Fruit fly (Drosophila melanogaster) whole organism, embryonic: ENCODE data around the gene Spn28B.

Experiments used
- CG10321 ChIP-seq: fragments of 200-800 bp; sonication (Bioruptor generic); IDR thresholded peaks from 2 replicates; pipeline ENCODE4 v1.3.6; 2022; ENCODE audit warnings: missing biosample characterization, missing genetic modification characterization
- CG11085 ChIP-seq: fragments of 200-800 bp; sonication (Bioruptor generic); IDR thresholded peaks from 2 replicates; pipeline ENCODE4 v1.3.6; 2022; ENCODE audit warnings: missing biosample characterization, missing genetic modification characterization
- CG1602 ChIP-seq: fragments of 200-800 bp; sonication (Bioruptor generic); optimal IDR thresholded peaks from 3 replicates; lab custom pipeline; 2016; ENCODE audit warnings: missing biosample characterization, missing genetic modification characterization
- CG3163 ChIP-seq: fragments of 200-800 bp; sonication (Bioruptor generic); optimal IDR thresholded peaks from 3 replicates; lab custom pipeline; 2016; ENCODE audit warnings: missing biosample characterization, missing genetic modification characterization
- CG34376 ChIP-seq: fragments of 200-800 bp; sonication (Bioruptor generic); optimal IDR thresholded peaks from 2 replicates; lab custom pipeline; 2018; ENCODE audit warnings: missing biosample characterization, mild to moderate bottlenecking, missing genetic modification characterization
- CG7839 ChIP-seq: fragments of 200-800 bp; sonication (Bioruptor generic); optimal IDR thresholded peaks from 3 replicates; lab custom pipeline; 2018; ENCODE audit warnings: missing biosample characterization, mild to moderate bottlenecking, missing genetic modification characterization, moderate library complexity
- CG9727 ChIP-seq: fragments of 200-800 bp; sonication (Bioruptor generic); optimal IDR thresholded peaks from 3 replicates; lab custom pipeline; 2017; ENCODE audit warnings: missing biosample characterization, mild to moderate bottlenecking, missing genetic modification characterization
- Doc2 ChIP-seq: fragments of 200-800 bp; sonication (Bioruptor generic); IDR thresholded peaks from 2 replicates; pipeline ENCODE4 v1.3.6; 2022; ENCODE audit warnings: missing biosample characterization, missing genetic modification characterization
- fd64A ChIP-seq: fragments of 200-800 bp; sonication (Bioruptor generic); optimal IDR thresholded peaks from 3 replicates; lab custom pipeline; 2018; ENCODE audit warnings: missing biosample characterization, mild to moderate bottlenecking, missing genetic modification characterization
- fru ChIP-seq: fragments of >200 bp; optimal IDR thresholded peaks from 2 replicates; lab custom pipeline; 2017
- gsb ChIP-seq: fragments of 200-800 bp; sonication (Bioruptor generic); IDR thresholded peaks from 2 replicates; pipeline ENCODE4 v1.3.6; 2022; ENCODE audit warnings: missing biosample characterization, missing genetic modification characterization

DNA sequence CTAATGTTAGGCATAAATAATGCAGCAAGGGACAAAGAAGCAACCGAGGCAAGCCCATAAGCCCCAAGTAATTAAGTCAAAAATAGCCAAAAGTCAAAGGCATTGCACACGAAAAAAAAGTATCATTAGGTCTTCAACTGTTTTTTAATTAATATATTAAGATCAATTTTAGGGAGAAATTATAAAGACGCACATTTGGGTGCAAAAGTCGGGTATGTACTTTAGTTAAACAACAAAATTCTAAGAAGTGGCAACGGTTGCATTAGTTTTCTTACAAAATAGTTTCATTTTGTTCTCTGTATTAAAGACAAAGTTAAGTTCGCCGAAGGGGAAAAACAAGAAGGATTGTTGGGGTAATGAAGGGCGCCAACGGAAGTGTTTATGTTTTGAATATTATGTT, 15.1 kb upstream of the Spn28B start:
- TF ChIP-seq CG34376 (GFP tag; lab: Kevin White, UChicago) (no peak), fru (lab: Kevin White, UChicago) (no peak), CG1602 (GFP tag; lab: Kevin White, UChicago) (no peak), CG3163 (GFP tag; lab: Kevin White, UChicago) (no peak), CG10321 (GFP tag; lab: Robert Waterston, UW) (no peak), CG7839 (peak; percentile 31), CG9727 (GFP tag; lab: Kevin White, UChicago) (no peak), fd64A (GFP tag; lab: Kevin White, UChicago) (no peak), gsb (GFP tag; lab: Robert Waterston, UW) (no peak), Doc2 (no peak), CG11085 (no peak)
